Fruit fly (Drosophila melanogaster) whole organism, embryonic: ENCODE results near the gene CG18586.

Experiments used
- Aef1 ChIP-seq: fragments of 200-800 bp; sonication (Bioruptor generic); IDR thresholded peaks from 3 replicates; pipeline ENCODE4 v1.3.6; 2022; ENCODE audit warnings: missing biosample characterization, missing genetic modification characterization
- CG10274 ChIP-seq: fragments of 200-800 bp; sonication (Bioruptor generic); optimal IDR thresholded peaks from 3 replicates; lab custom pipeline; 2017; ENCODE audit warnings: missing biosample characterization, mild to moderate bottlenecking, missing genetic modification characterization
- CG10462 ChIP-seq: fragments of 200-800 bp; sonication (Bioruptor generic); optimal IDR thresholded peaks from 2 replicates; lab custom pipeline; 2016; ENCODE audit warnings: missing biosample characterization, missing genetic modification characterization
- CG11085 ChIP-seq: fragments of 200-800 bp; sonication (Bioruptor generic); IDR thresholded peaks from 2 replicates; pipeline ENCODE4 v1.3.6; 2022; ENCODE audit warnings: missing biosample characterization, missing genetic modification characterization
- CG11504 ChIP-seq: fragments of 200-800 bp; sonication (Bioruptor generic); optimal IDR thresholded peaks from 3 replicates; lab custom pipeline; 2019; ENCODE audit warnings: missing biosample characterization, mild to moderate bottlenecking, missing genetic modification characterization, moderate library complexity
- CG13287 ChIP-seq: fragments of 200-800 bp; sonication (Bioruptor generic); IDR thresholded peaks from 2 replicates; pipeline ENCODE4 v1.3.6; 2022; ENCODE audit warnings: missing biosample characterization, missing genetic modification characterization; ENCODE audit not compliant: partially characterized antibody
- CG15011 ChIP-seq: fragments of 200-800 bp; sonication (Bioruptor generic); optimal IDR thresholded peaks from 3 replicates; lab custom pipeline; 2018; ENCODE audit warnings: missing biosample characterization, mild to moderate bottlenecking, missing genetic modification characterization
- CG15696 ChIP-seq: fragments of 200-800 bp; sonication (Bioruptor generic); optimal IDR thresholded peaks from 2 replicates; lab custom pipeline; 2019; ENCODE audit warnings: missing biosample characterization, mild to moderate bottlenecking, missing genetic modification characterization, moderate library complexity
- CG17385 ChIP-seq: fragments of 200-800 bp; sonication (Bioruptor generic); optimal IDR thresholded peaks from 3 replicates; lab custom pipeline; 2018; ENCODE audit warnings: missing biosample characterization, mild to moderate bottlenecking, missing genetic modification characterization
- CG18619 ChIP-seq: fragments of 200-800 bp; sonication (Bioruptor generic); optimal IDR thresholded peaks from 3 replicates; lab custom pipeline; 2017; ENCODE audit warnings: missing biosample characterization, mild to moderate bottlenecking, missing genetic modification characterization
- CG30403 ChIP-seq: fragments of 200-800 bp; sonication (Bioruptor generic); optimal IDR thresholded peaks from 3 replicates; lab custom pipeline; 2016; ENCODE audit warnings: missing biosample characterization, missing genetic modification characterization
- CG31441 ChIP-seq: fragments of 200-800 bp; sonication (Bioruptor generic); IDR thresholded peaks from 2 replicates; pipeline ENCODE4 v1.3.6; 2022; ENCODE audit warnings: missing biosample characterization, missing genetic modification characterization
- CG33213 ChIP-seq: fragments of 200-800 bp; sonication (Bioruptor generic); optimal IDR thresholded peaks from 3 replicates; lab custom pipeline; 2016; ENCODE audit warnings: missing biosample characterization, missing genetic modification characterization
- CG3407 ChIP-seq: fragments of 200-800 bp; sonication (Bioruptor generic); optimal IDR thresholded peaks from 2 replicates; lab custom pipeline; 2018; ENCODE audit warnings: missing biosample characterization, mild to moderate bottlenecking, missing genetic modification characterization
- CG4328 ChIP-seq: fragments of 200-800 bp; sonication (Bioruptor generic); optimal IDR thresholded peaks from 3 replicates; lab custom pipeline; 2017; ENCODE audit warnings: missing biosample characterization, missing genetic modification reagents, missing genetic modification characterization
- CG4617 ChIP-seq: fragments of 200-800 bp; sonication (Bioruptor generic); optimal IDR thresholded peaks from 3 replicates; lab custom pipeline; 2016; ENCODE audit warnings: missing biosample characterization, missing genetic modification characterization, borderline replicate concordance
- CG4820 ChIP-seq: fragments of 200-800 bp; sonication (Bioruptor generic); optimal IDR thresholded peaks from 3 replicates; lab custom pipeline; 2016; ENCODE audit warnings: missing biosample characterization, missing genetic modification characterization
- CG6654 ChIP-seq: fragments of 200-800 bp; sonication (Bioruptor generic); optimal IDR thresholded peaks from 2 replicates; lab custom pipeline; 2017; ENCODE audit warnings: missing biosample characterization, mild to moderate bottlenecking, missing genetic modification characterization
- CG8089 ChIP-seq: fragments of 200-800 bp; sonication (Bioruptor generic); optimal IDR thresholded peaks from 3 replicates; lab custom pipeline; 2016; ENCODE audit warnings: missing biosample characterization, missing genetic modification characterization
- D ChIP-seq, 2 experiments: fragments of 200-800 bp in 1 of 2; fragments of >200 bp in 1 of 2; sonication (Bioruptor generic) in 1 of 2; optimal IDR thresholded peaks; 2 replicates in 1 of 2; 3 replicates in 1 of 2; lab custom pipeline; 2017; ENCODE audit warnings: mild to moderate bottlenecking in 1 of 2, missing biosample characterization in 1 of 2, missing genetic modification characterization in 1 of 2, missing genetic modification reagents in 1 of 2
- Doc2 ChIP-seq: fragments of 200-800 bp; sonication (Bioruptor generic); IDR thresholded peaks from 2 replicates; pipeline ENCODE4 v1.3.6; 2022; ENCODE audit warnings: missing biosample characterization, missing genetic modification characterization
- HmgD ChIP-seq: fragments of 200-800 bp; sonication (Bioruptor generic); optimal IDR thresholded peaks from 3 replicates; lab custom pipeline; 2016; ENCODE audit warnings: missing biosample characterization, missing genetic modification characterization
- Hr3 ChIP-seq: fragments of 200-800 bp; sonication (Bioruptor generic); optimal IDR thresholded peaks from 3 replicates; lab custom pipeline; 2016; ENCODE audit warnings: missing biosample characterization, missing genetic modification characterization
- Meics ChIP-seq: fragments of 200-800 bp; sonication (Bioruptor generic); optimal IDR thresholded peaks from 2 replicates; lab custom pipeline; 2017; ENCODE audit warnings: missing biosample characterization, mild to moderate bottlenecking, missing genetic modification characterization
- Mrtf ChIP-seq: fragments of 200-800 bp; sonication (Bioruptor generic); IDR thresholded peaks from 3 replicates; pipeline ENCODE4 v1.3.6; 2022; ENCODE audit warnings: missing biosample characterization, missing genetic modification characterization
- Neu2 ChIP-seq: fragments of 200-800 bp; sonication (Bioruptor generic); optimal IDR thresholded peaks from 3 replicates; lab custom pipeline; 2016; ENCODE audit warnings: missing biosample characterization, missing genetic modification characterization, borderline replicate concordance
- Pdp1 ChIP-seq, 2 experiments: fragments of 200-800 bp; sonication (Bioruptor generic); optimal IDR thresholded peaks; 3 replicates each; lab custom pipeline; 2016; ENCODE audit warnings: missing biosample characterization in 2 of 2, missing genetic modification characterization in 2 of 2, mild to moderate bottlenecking in 1 of 2, moderate library complexity in 1 of 2
- Sox102F ChIP-seq: fragments of 200-800 bp; sonication (Bioruptor generic); optimal IDR thresholded peaks from 2 replicates; lab custom pipeline; 2018; ENCODE audit warnings: missing biosample characterization, mild to moderate bottlenecking, missing genetic modification characterization, moderate library complexity
- Ssrp ChIP-seq: fragments of 200-800 bp; sonication (Bioruptor generic); optimal IDR thresholded peaks from 2 replicates; lab custom pipeline; 2018; ENCODE audit warnings: missing biosample characterization, mild to moderate bottlenecking, missing genetic modification characterization, moderate library complexity
- Usf ChIP-seq: fragments of 200-800 bp; sonication (Bioruptor generic); optimal IDR thresholded peaks from 2 replicates; lab custom pipeline; 2017; ENCODE audit warnings: missing genotype, missing biosample characterization, missing genetic modification characterization
- Xbp1 ChIP-seq: fragments of 200-800 bp; sonication (Bioruptor generic); optimal IDR thresholded peaks from 3 replicates; lab custom pipeline; 2016; ENCODE audit warnings: missing biosample characterization, mild to moderate bottlenecking, missing genetic modification characterization
- br ChIP-seq: fragments of >200 bp; optimal IDR thresholded peaks from 2 replicates; lab custom pipeline; 2017
- bsh ChIP-seq, 2 experiments: fragments of 200-800 bp; sonication (Bioruptor generic); optimal IDR thresholded peaks; 2 replicates each; lab custom pipeline; 2017 to 2018; ENCODE audit warnings: mild to moderate bottlenecking in 2 of 2, missing biosample characterization in 2 of 2, missing genetic modification characterization in 2 of 2, moderate library complexity in 1 of 2
- caup ChIP-seq: fragments of 200-800 bp; sonication (Bioruptor generic); optimal IDR thresholded peaks from 3 replicates; lab custom pipeline; 2017; ENCODE audit warnings: missing biosample characterization, mild to moderate bottlenecking, missing genetic modification characterization, moderate library complexity; ENCODE audit not compliant: severe bottlenecking
- chif ChIP-seq, 2 experiments: fragments of 200-800 bp; sonication (Bioruptor generic); optimal IDR thresholded peaks; 3 replicates each; lab custom pipeline; 2016; ENCODE audit warnings: missing biosample characterization in 2 of 2, missing genetic modification characterization in 2 of 2
- dysf ChIP-seq: fragments of 200-800 bp; sonication (Bioruptor generic); IDR thresholded peaks from 3 replicates; pipeline ENCODE4 v1.3.6; 2022; ENCODE audit warnings: missing biosample characterization, missing genetic modification characterization
- exex ChIP-seq: fragments of 200-800 bp; sonication (Bioruptor generic); optimal IDR thresholded peaks from 4 replicates; lab custom pipeline; 2018; ENCODE audit warnings: missing biosample characterization, mild to moderate bottlenecking, missing genetic modification characterization, moderate library complexity
- inv ChIP-seq: fragments of 200-800 bp; sonication (Bioruptor generic); IDR thresholded peaks from 2 replicates; pipeline ENCODE4 v1.3.6; 2022; ENCODE audit warnings: missing biosample characterization, missing genetic modification characterization; ENCODE audit not compliant: partially characterized antibody
- jumu ChIP-seq: fragments of 200-800 bp; sonication (Bioruptor generic); optimal IDR thresholded peaks from 3 replicates; lab custom pipeline; 2016; ENCODE audit warnings: missing biosample characterization, missing genetic modification characterization
- lbe ChIP-seq: fragments of 200-800 bp; sonication (Bioruptor generic); optimal IDR thresholded peaks from 2 replicates; lab custom pipeline; 2016; ENCODE audit warnings: missing biosample characterization, mild to moderate bottlenecking, missing genetic modification characterization
- luna ChIP-seq: fragments of 200-800 bp; sonication (Bioruptor generic); optimal IDR thresholded peaks from 2 replicates; lab custom pipeline; 2016; ENCODE audit warnings: missing biosample characterization, missing genetic modification characterization
- mam ChIP-seq: fragments of 200-800 bp; sonication (Bioruptor generic); optimal IDR thresholded peaks from 3 replicates; lab custom pipeline; 2016; ENCODE audit warnings: missing biosample characterization, missing genetic modification characterization
- peb ChIP-seq: fragments of 200-800 bp; sonication (Bioruptor generic); IDR thresholded peaks from 2 replicates; pipeline ENCODE4 v1.3.6; 2022; ENCODE audit warnings: missing biosample characterization, missing genetic modification characterization
- pho ChIP-seq: fragments of 200-800 bp; sonication (Bioruptor generic); optimal IDR thresholded peaks from 2 replicates; lab custom pipeline; 2016; ENCODE audit warnings: missing biosample characterization, missing genetic modification characterization
- pzg ChIP-seq: fragments of 200-800 bp; sonication (Bioruptor generic); optimal IDR thresholded peaks from 3 replicates; lab custom pipeline; 2018; ENCODE audit warnings: missing biosample characterization, mild to moderate bottlenecking, missing genetic modification characterization, moderate library complexity
- ro ChIP-seq: fragments of 200-800 bp; sonication (Bioruptor generic); IDR thresholded peaks from 2 replicates; pipeline ENCODE4 v1.3.6; 2022; ENCODE audit warnings: missing biosample characterization, missing genetic modification characterization
- row ChIP-seq: fragments of 200-800 bp; sonication (Bioruptor generic); IDR thresholded peaks from 3 replicates; pipeline ENCODE4 v1.3.6; 2022; ENCODE audit warnings: missing biosample characterization, missing genetic modification characterization
- usp ChIP-seq: fragments of >200 bp; optimal IDR thresholded peaks from 2 replicates; lab custom pipeline; 2017; ENCODE audit warnings: missing biosample characterization, missing genetic modification characterization
- wek ChIP-seq: fragments of 200-800 bp; sonication (Bioruptor generic); optimal IDR thresholded peaks from 3 replicates; lab custom pipeline; 2018; ENCODE audit warnings: missing biosample characterization, mild to moderate bottlenecking, missing genetic modification characterization, moderate library complexity
- yki ChIP-seq: fragments of >200 bp; optimal IDR thresholded peaks from 3 replicates; lab custom pipeline; 2018

Gene CG18586

dm6 chr3L:5922005-5922685 is 49.0 kb downstream of the CG18586 start, which contains the start of gene CG32407 (continued):
- no peak for TF ChIP-seq CG11085 (GFP tag; lab: Robert Waterston, UW)
- no peak for TF ChIP-seq usp (GFP tag; lab: Kevin White, UChicago)
- no peak for TF ChIP-seq jumu (GFP tag; lab: Kevin White, UChicago)
- TF ChIP-seq CG4328 (GFP tag; lab: Kevin White, UChicago) = no peak
- no peak for TF ChIP-seq Mrtf (GFP tag; lab: Robert Waterston, UW)
- no peak for TF ChIP-seq Meics (GFP tag; lab: Kevin White, UChicago)
- no peak for TF ChIP-seq Doc2
- no peak for TF ChIP-seq CG17385 (GFP tag; lab: Kevin White, UChicago)
- no peak for TF ChIP-seq ro
- no peak for TF ChIP-seq CG30403 (GFP tag; lab: Kevin White, UChicago)
- TF ChIP-seq D (optimal IDR thresholded peaks at IDR 0.05; lab: Kevin White, UChicago) = no peak
- TF ChIP-seq D (GFP tag; optimal IDR thresholded peaks at IDR 0.05; lab: Kevin White, UChicago) = no peak
- TF ChIP-seq caup (GFP tag; lab: Kevin White, UChicago) = no peak
- TF ChIP-seq bsh (GFP tag; optimal IDR thresholded peaks at IDR 0.05; lab: Kevin White, UChicago) = no peak
- peak; percentile 42 for TF ChIP-seq CG4820 (GFP tag; lab: Kevin White, UChicago)
- no peak for TF ChIP-seq CG33213 (GFP tag; lab: Kevin White, UChicago)
- TF ChIP-seq CG15011 = no peak
- peak; percentile 34 for TF ChIP-seq CG3407 (GFP tag; lab: Kevin White, UChicago)
- TF ChIP-seq HmgD (GFP tag; lab: Kevin White, UChicago) = no peak
- no peak for TF ChIP-seq CG8089
- no peak for TF ChIP-seq Xbp1 (GFP tag; lab: Kevin White, UChicago)
- TF ChIP-seq row (GFP tag; lab: Robert Waterston, UW) = peak; percentile 23; the same call in 1 of the 3 replicates
- no peak for TF ChIP-seq Usf (GFP tag; lab: Kevin White, UChicago)
- no peak for TF ChIP-seq CG10274 (GFP tag; lab: Kevin White, UChicago)
- no peak for TF ChIP-seq CG6654 (GFP tag; lab: Kevin White, UChicago)
- TF ChIP-seq dysf (GFP tag; lab: Robert Waterston, UW) = no peak
- no peak for TF ChIP-seq inv (GFP tag; lab: Robert Waterston, UW)
- TF ChIP-seq CG31441 (GFP tag; lab: Robert Waterston, UW) = no peak
- no peak for TF ChIP-seq peb (GFP tag; lab: Robert Waterston, UW)
- TF ChIP-seq Sox102F = no peak
- peak in 1 of 2 experiments; percentile 19 for TF ChIP-seq Pdp1 (GFP tag; optimal IDR thresholded peaks at IDR 0.05; lab: Kevin White, UChicago)
- no peak for TF ChIP-seq pzg
- no peak for TF ChIP-seq mam (GFP tag; lab: Kevin White, UChicago)
- TF ChIP-seq CG11504 (tag; lab: Kevin White, UChicago) = no peak
- TF ChIP-seq Neu2 (GFP tag; lab: Kevin White, UChicago) = no peak
- TF ChIP-seq CG10462 = no peak
- TF ChIP-seq CG13287 = no peak
- no peak for TF ChIP-seq CG15696 (tag; lab: Kevin White, UChicago)
- TF ChIP-seq CG18619 (GFP tag; lab: Kevin White, UChicago) = no peak
- no peak for TF ChIP-seq pho (GFP tag; lab: Kevin White, UChicago)
- TF ChIP-seq lbe (GFP tag; lab: Kevin White, UChicago) = no peak
- no peak for TF ChIP-seq Aef1 (GFP tag; lab: Robert Waterston, UW)
- peak; percentile 27 for TF ChIP-seq wek (GFP tag; lab: Kevin White, UChicago)
- TF ChIP-seq Ssrp (tag; lab: Kevin White, UChicago) = no peak
- TF ChIP-seq exex (tag; lab: Kevin White, UChicago) = peak; percentile 58
- TF ChIP-seq CG4617 (GFP tag; lab: Kevin White, UChicago) = no peak
- TF ChIP-seq br (lab: Kevin White, UChicago) = no peak
- TF ChIP-seq chif (GFP tag; optimal IDR thresholded peaks at IDR 0.05; lab: Kevin White, UChicago) = no peak
- no peak for TF ChIP-seq luna (GFP tag; lab: Kevin White, UChicago)
- no peak for TF ChIP-seq Hr3 (GFP tag; lab: Kevin White, UChicago)
- TF ChIP-seq yki (lab: Kevin White, UChicago) = no peak
